Worm (Caenorhabditis elegans) whole organism, early embryonic: ENCODE measurements around the gene C01F1.5.

ENCODE experiments used
- B0310.2 ChIP-seq: sonication (generic microtip); optimal IDR thresholded peaks from 2 replicates; lab custom pipeline; 2016; ENCODE audit warnings: mild to moderate bottlenecking, missing genetic modification characterization, missing compliant biosample characterization
- F13C5.2 ChIP-seq: sonication (generic microtip); optimal IDR thresholded peaks from 2 replicates; lab custom pipeline; 2017; ENCODE audit warnings: mild to moderate bottlenecking, missing genetic modification characterization, inconsistent platforms, missing compliant biosample characterization
- aly-1 ChIP-seq: sonication (generic microtip); optimal IDR thresholded peaks from 2 replicates; lab custom pipeline; 2016; ENCODE audit warnings: missing genetic modification characterization, missing compliant biosample characterization
- ama-1 ChIP-seq: fragments of 150-350 bp; optimal IDR thresholded peaks from 2 replicates; lab custom pipeline; 2014
- ceh-13 ChIP-seq: fragments of 200-800 bp; sonication (Bioruptor generic); optimal IDR thresholded peaks from 2 replicates; lab custom pipeline; 2018; ENCODE audit warnings: mild to moderate bottlenecking, missing genetic modification characterization, missing compliant biosample characterization
- ceh-36 ChIP-seq: sonication (generic microtip); optimal IDR thresholded peaks from 2 replicates; lab custom pipeline; 2016; ENCODE audit warnings: missing genetic modification characterization, inconsistent platforms, missing compliant biosample characterization
- ets-7 ChIP-seq: sonication (generic microtip); optimal IDR thresholded peaks from 2 replicates; lab custom pipeline; 2016; ENCODE audit warnings: missing genotype, missing genetic modification characterization, missing compliant biosample characterization
- flt-1 ChIP-seq: fragments of 200-800 bp; sonication (Bioruptor generic); IDR thresholded peaks from 2 replicates; pipeline ENCODE4 v1.3.6; 2022; ENCODE audit warnings: missing genetic modification characterization, missing compliant biosample characterization
- hmbx-1 ChIP-seq: sonication (generic microtip); optimal IDR thresholded peaks from 2 replicates; lab custom pipeline; 2016; ENCODE audit warnings: mild to moderate bottlenecking, missing genetic modification characterization, missing compliant biosample characterization
- hmg-4 ChIP-seq: fragments of 200-800 bp; sonication (Bioruptor generic); optimal IDR thresholded peaks from 2 replicates; lab custom pipeline; 2018; ENCODE audit warnings: mild to moderate bottlenecking, missing genetic modification characterization, missing compliant biosample characterization
- hnd-1 ChIP-seq: sonication (generic microtip); optimal IDR thresholded peaks from 2 replicates; lab custom pipeline; 2016; ENCODE audit warnings: missing genetic modification characterization, missing compliant biosample characterization
- pes-1 ChIP-seq: fragments of 200-800 bp; sonication (Bioruptor generic); IDR thresholded peaks from 2 replicates; pipeline ENCODE4 v1.3.6; 2022; ENCODE audit warnings: missing genetic modification reagents, missing genetic modification characterization, missing compliant biosample characterization
- scrt-1 ChIP-seq: fragments of 200-800 bp; sonication (Bioruptor generic); IDR thresholded peaks from 2 replicates; pipeline ENCODE4 v1.3.6; 2022; ENCODE audit warnings: missing genetic modification characterization, missing compliant biosample characterization
- sea-1 ChIP-seq: fragments of 200-800 bp; sonication (Bioruptor generic); conservative IDR thresholded peaks from 2 replicates; pipeline ENCODE4 v1.3.6; 2022; ENCODE audit warnings: missing genetic modification characterization, missing compliant biosample characterization
- tbx-11 ChIP-seq: fragments of 200-800 bp; sonication (Bioruptor generic); IDR thresholded peaks from 2 replicates; pipeline ENCODE4 v1.3.6; 2022; ENCODE audit warnings: missing genetic modification characterization, missing compliant biosample characterization
- tbx-37 ChIP-seq: fragments of 200-800 bp; sonication (Bioruptor generic); conservative IDR thresholded peaks from 2 replicates; pipeline ENCODE4 v1.3.6; 2022; ENCODE audit warnings: missing genetic modification reagents, missing genetic modification characterization, missing compliant biosample characterization
- tra-4 ChIP-seq: sonication (generic microtip); optimal IDR thresholded peaks from 2 replicates; lab custom pipeline; 2017; ENCODE audit warnings: missing genetic modification characterization, missing compliant biosample characterization

C01F1.5 gene

ce11 chrII:4281743-4282142 is at the start of gene C01F1.5:
C01F1.5 (minus strand) TSS chrII:4281845.
- TF ChIP-seq pes-1 (GFP tag; lab: Robert Waterston, UW) (no peak), sea-1 (GFP tag; lab: Robert Waterston, UW) (no peak), ceh-36 (tag; lab: Kevin White, UChicago) (no peak), hmbx-1 (no peak), hnd-1 (tag; lab: Kevin White, UChicago) (no peak), ama-1 (lab: Kevin White, UChicago) (no peak)

- TF ChIP-seq aly-1 (no peak), pes-1 (GFP tag; lab: Robert Waterston, UW) (no peak), sea-1 (GFP tag; lab: Robert Waterston, UW) (no peak), F13C5.2 (tag; lab: Kevin White, UChicago) (no peak), ceh-36 (tag; lab: Kevin White, UChicago) (no peak)
Observed at ce11 chrII:4328716-4329115, 47.1 kb upstream of the C01F1.5 start, which contains the start of gene H20J04.4. H20J04.4 (plus strand) TSS chrII:4329016.

ce11 chrII:4326420-4326819 is 44.8 kb upstream of the C01F1.5 start, which contains the start of gene pfd-2:
pfd-2 (plus strand) TSS chrII:4326720.
- no peak for TF ChIP-seq flt-1
- no peak for TF ChIP-seq pes-1 (GFP tag; lab: Robert Waterston, UW)
- TF ChIP-seq ets-7 = no peak
- TF ChIP-seq tbx-11 = no peak
- TF ChIP-seq ama-1 (lab: Kevin White, UChicago) = no peak

- TF ChIP-seq B0310.2 (tag; lab: Kevin White, UChicago) (no peak), aly-1 (no peak), ceh-36 (tag; lab: Kevin White, UChicago) (no peak), ceh-13 (GFP tag; lab: Kevin White, UChicago) (no peak), tbx-11 (no peak), sea-1 (GFP tag; lab: Robert Waterston, UW) (no peak), hmbx-1 (no peak), hmg-4 (no peak), ets-7 (no peak), pes-1 (GFP tag; lab: Robert Waterston, UW) (no peak), scrt-1 (GFP tag; lab: Robert Waterston, UW) (no peak)
Observed at ce11 chrII:4324061-4324460, 42.4 kb upstream of the C01F1.5 start, which contains the start of gene mog-2. mog-2 (plus strand) TSS chrII:4324361.

- TF ChIP-seq tbx-11 (no peak), tbx-37 (GFP tag; lab: Robert Waterston, UW) (no peak), B0310.2 (tag; lab: Kevin White, UChicago) (no peak), sea-1 (GFP tag; lab: Robert Waterston, UW) (no peak), scrt-1 (GFP tag; lab: Robert Waterston, UW) (no peak), ets-7 (no peak), hnd-1 (tag; lab: Kevin White, UChicago) (no peak), hmbx-1 (no peak), ama-1 (lab: Kevin White, UChicago) (no peak)
Observed at ce11 chrII:4322871-4323270, 41.2 kb upstream of the C01F1.5 start, which contains the start of gene H20J04.6. H20J04.6 (plus strand) TSS chrII:4323256.

- no peak for TF ChIP-seq F13C5.2 (tag; lab: Kevin White, UChicago)
- no peak for TF ChIP-seq aly-1
- TF ChIP-seq tra-4 = no peak
- no peak for TF ChIP-seq ama-1 (lab: Kevin White, UChicago)
- no peak for TF ChIP-seq tbx-37 (GFP tag; lab: Robert Waterston, UW)
- no peak for TF ChIP-seq hmg-4
- TF ChIP-seq tbx-11 = no peak
- no peak for TF ChIP-seq ceh-13 (GFP tag; lab: Kevin White, UChicago)
- no peak for TF ChIP-seq sea-1 (GFP tag; lab: Robert Waterston, UW)
Observed at ce11 chrII:4321766-4322165, 40.1 kb upstream of the C01F1.5 start, which contains the start of gene Y52E8A.1. Y52E8A.1 (plus strand) TSS chrII:4322066.

- TF ChIP-seq ama-1 (lab: Kevin White, UChicago) (no peak), tra-4 (no peak), B0310.2 (tag; lab: Kevin White, UChicago) (no peak), tbx-11 (no peak), ceh-36 (tag; lab: Kevin White, UChicago) (no peak), tbx-37 (GFP tag; lab: Robert Waterston, UW) (no peak), flt-1 (no peak), hmbx-1 (no peak), hnd-1 (tag; lab: Kevin White, UChicago) (no peak), aly-1 (no peak)
Observed at ce11 chrII:4320455-4320854, 38.8 kb upstream of the C01F1.5 start, which contains the start of gene Y52E8A.2. Y52E8A.2 (plus strand) TSS chrII:4320836.

- TF ChIP-seq tbx-11 (no peak), ceh-36 (tag; lab: Kevin White, UChicago) (no peak), scrt-1 (GFP tag; lab: Robert Waterston, UW) (no peak), ets-7 (no peak), tbx-37 (GFP tag; lab: Robert Waterston, UW) (no peak), sea-1 (GFP tag; lab: Robert Waterston, UW) (no peak), ama-1 (lab: Kevin White, UChicago) (no peak), B0310.2 (tag; lab: Kevin White, UChicago) (no peak), tra-4 (no peak), hmg-4 (no peak)
Observed at ce11 chrII:4319537-4320019, 37.9 kb upstream of the C01F1.5 start, which contains the start of gene Y52E8A.6. Y52E8A.6 (minus strand) TSS chrII:4319969.

- TF ChIP-seq hmg-4 = no peak
- no peak for TF ChIP-seq hnd-1 (tag; lab: Kevin White, UChicago)
- no peak for TF ChIP-seq B0310.2 (tag; lab: Kevin White, UChicago)
- TF ChIP-seq tbx-37 (GFP tag; lab: Robert Waterston, UW) = no peak
- TF ChIP-seq ama-1 (lab: Kevin White, UChicago) = no peak
- TF ChIP-seq F13C5.2 (tag; lab: Kevin White, UChicago) = no peak
- no peak for TF ChIP-seq hmbx-1
- TF ChIP-seq ceh-36 (tag; lab: Kevin White, UChicago) = no peak
- TF ChIP-seq tra-4 = no peak
- no peak for TF ChIP-seq sea-1 (GFP tag; lab: Robert Waterston, UW)
- TF ChIP-seq pes-1 (GFP tag; lab: Robert Waterston, UW) = no peak
Observed at ce11 chrII:4316011-4316410, 34.4 kb upstream of the C01F1.5 start, which contains the start of gene srw-40. srw-40 (minus strand) TSS chrII:4316111.
